Fruit fly (Drosophila melanogaster) S2 (cell line): Measurements from ENCODE around the gene CG12523.

ENCODE experiments used
- CG8478 ChIP-seq: fragments of >200 bp; optimal IDR thresholded peaks from 2 replicates; lab custom pipeline; 2018
- CTCF ChIP-seq, 2 experiments: fragments of >200 bp; optimal IDR thresholded peaks; 2 replicates each; lab custom pipeline; 2018

DNA sequence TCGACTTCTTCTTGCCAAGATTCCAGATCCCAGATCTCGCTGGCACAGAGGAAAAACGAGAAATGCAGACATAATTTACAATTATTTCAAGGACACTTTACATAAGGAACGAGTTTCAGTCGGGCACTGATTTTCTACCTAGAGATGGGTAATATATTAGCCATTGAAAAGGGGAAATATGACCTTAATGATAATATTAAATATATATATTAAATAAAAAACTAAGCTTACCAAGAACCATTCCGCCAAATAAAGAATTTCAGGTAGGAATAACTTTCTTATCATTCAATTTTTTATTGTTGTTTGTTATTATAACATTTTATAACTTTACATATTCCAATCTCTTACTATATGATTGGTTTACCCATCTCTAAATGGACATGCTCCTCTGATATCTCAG lies 44.1 kb upstream of the CG12523 start:
- no peak for TF ChIP-seq CG8478 (lab: Kevin White, UChicago)
- no peak for TF ChIP-seq CTCF (optimal IDR thresholded peaks at IDR 0.05; lab: Kevin White, UChicago)
